Worm (Caenorhabditis elegans): ENCODE measurements around the gene srv-30.
A peak's percentile ranks its signal among the peaks of the same experiment; 100 is the strongest.

The srv-30 gene

DNA sequence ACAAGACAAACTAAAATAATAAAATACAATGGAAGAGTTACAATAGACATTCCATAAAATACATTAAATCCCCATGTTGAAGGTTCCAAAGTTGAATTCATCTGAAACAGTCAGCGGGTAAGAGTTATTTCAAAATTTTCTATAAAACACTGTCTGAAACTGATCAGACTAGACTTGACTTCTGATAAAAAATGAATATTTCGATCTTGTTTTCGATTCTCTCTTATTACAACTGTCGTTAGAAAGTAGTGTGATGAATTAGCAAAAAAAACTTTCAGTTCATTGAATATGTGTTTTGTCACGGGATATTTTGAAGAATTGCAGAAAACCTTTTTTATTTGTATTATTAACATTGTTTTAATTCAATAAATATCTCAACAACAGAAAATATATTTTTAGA, 32.5 kb upstream of the srv-30 start, which contains the start of gene srv-26:
Gene srv-26 (minus strand): TSS at position 101 of the 400 bp plus-strand sequence.
- no peak for TF ChIP-seq fkh-8 (tag; optimal IDR thresholded peaks at IDR 0.05)
- TF ChIP-seq skn-1 (tag; optimal IDR thresholded peaks at IDR 0.05), result no peak
- TF ChIP-seq efl-1 (optimal IDR thresholded peaks at IDR 0.05), result no peak
- peak in 1 of 2 experiments; percentile 48 for TF ChIP-seq efl-1 (GFP tag; optimal IDR thresholded peaks at IDR 0.05 in 1 of 2)
- no peak for TF ChIP-seq mab-9 (GFP tag; IDR thresholded peaks at IDR 0.05)

ce11 chrIV:6299523-6299922, 30.3 kb upstream of the srv-30 start:
- TF ChIP-seq lin-39 (tag; optimal IDR thresholded peaks at IDR 0.05) (no peak), lin-13 (GFP tag; optimal IDR thresholded peaks at IDR 0.05) (no peak), sptf-1 (tag; optimal IDR thresholded peaks at IDR 0.05) (no peak), pax-3 (tag; optimal IDR thresholded peaks at IDR 0.05) (no peak), xbp-1 (tag; optimal IDR thresholded peaks at IDR 0.05) (no peak), isw-1 (GFP tag; IDR thresholded peaks at IDR 0.05) (no peak), ces-1 (GFP tag; optimal IDR thresholded peaks at IDR 0.05) (no peak), ama-1 (optimal IDR thresholded peaks at IDR 0.05) (no peak), lin-35 (GFP tag; optimal IDR thresholded peaks at IDR 0.05) (no peak), lir-3 (tag; optimal IDR thresholded peaks at IDR 0.05; ENCODE audit: poor library complexity) (no peak), lin-15B (tag; optimal IDR thresholded peaks at IDR 0.05) (no peak), grh-1 (GFP tag; IDR thresholded peaks at IDR 0.05) (no peak), fos-1 (tag; optimal IDR thresholded peaks at IDR 0.05) (no peak), zip-4 (GFP tag; optimal IDR thresholded peaks at IDR 0.05) (no peak), swsn-7 (tag; optimal IDR thresholded peaks at IDR 0.05) (no peak), ceh-8 (GFP tag; optimal IDR thresholded peaks at IDR 0.05) (no peak), Y116A8C.19 (tag; optimal IDR thresholded peaks at IDR 0.05; ENCODE audit: borderline replicate concordance) (no peak), nhr-28 (tag; optimal IDR thresholded peaks at IDR 0.05) (no peak), nhr-90 (tag; optimal IDR thresholded peaks at IDR 0.05; ENCODE audit: poor library complexity) (no peak)

DNA sequence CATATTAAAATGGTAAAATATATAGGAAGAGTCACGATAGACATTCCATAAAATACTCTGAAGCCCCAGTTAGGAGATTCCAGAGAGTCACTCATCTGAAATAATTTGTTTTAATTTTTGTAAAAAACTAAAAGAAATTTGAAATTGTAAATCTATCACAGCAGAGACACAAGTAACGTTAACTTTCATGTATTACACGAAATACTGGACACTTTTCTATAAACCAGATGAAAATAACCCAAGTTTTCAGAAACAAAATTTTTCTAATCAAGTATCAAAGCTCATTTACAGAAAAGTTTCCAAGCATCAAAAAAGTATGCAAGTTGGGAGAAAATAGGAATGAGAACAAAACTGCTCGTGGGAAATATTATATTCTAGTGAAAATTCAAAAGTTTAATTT, 29.0 kb upstream of the srv-30 start, which contains the start of gene srv-27:
Gene srv-27 (minus strand): TSS at position 101 of the 400 bp plus-strand sequence.
- no peak for TF ChIP-seq vab-15 (tag; optimal IDR thresholded peaks at IDR 0.05)
- no peak for TF ChIP-seq mef-2 (tag; optimal IDR thresholded peaks at IDR 0.05)
- TF ChIP-seq C34B4.2 (tag; optimal IDR thresholded peaks at IDR 0.05), result no peak
- TF ChIP-seq fkh-8 (tag; optimal IDR thresholded peaks at IDR 0.05), result peak; percentile 16
- no peak for TF ChIP-seq lsy-2 (tag; optimal IDR thresholded peaks at IDR 0.05)

ce11 chrIV:6294081-6294480, 24.8 kb upstream of the srv-30 start, which contains the start of gene hil-2:
hil-2 (plus strand) TSS chrIV:6294240.
- TF ChIP-seq skn-1 (tag; optimal IDR thresholded peaks at IDR 0.05), result no peak
- no peak for TF ChIP-seq ceh-8 (GFP tag; optimal IDR thresholded peaks at IDR 0.05)
- TF ChIP-seq swsn-7 (tag; optimal IDR thresholded peaks at IDR 0.05), result peak; percentile 40
- peak in 1 of 2 experiments; percentile 23 for TF ChIP-seq efl-1 (optimal IDR thresholded peaks at IDR 0.05)
- no peak for TF ChIP-seq efl-1 (GFP tag; optimal IDR thresholded peaks at IDR 0.05 in 1 of 2)
- TF ChIP-seq grh-1 (GFP tag; IDR thresholded peaks at IDR 0.05), result 0 out of 2 replicates have a peak, but pooled peaks have one; percentile 31
- TF ChIP-seq unc-62 (GFP tag; optimal IDR thresholded peaks at IDR 0.05), result no peak
- TF ChIP-seq dpl-1 (GFP tag; optimal IDR thresholded peaks at IDR 0.05), result peak in 1 of 3 experiments; percentile 13
- TF ChIP-seq mab-9 (GFP tag; IDR thresholded peaks at IDR 0.05), result no peak
- TF ChIP-seq nhr-71 (tag; optimal IDR thresholded peaks at IDR 0.05), result peak; percentile 17
- TF ChIP-seq nhr-47 (tag; optimal IDR thresholded peaks at IDR 0.05), result peak; percentile 23
- peak in 1 of 3 experiments; percentile 44 for TF ChIP-seq ceh-82 (tag; optimal IDR thresholded peaks at IDR 0.05)
- TF ChIP-seq ama-1 (optimal IDR thresholded peaks at IDR 0.05), result no peak
- TF ChIP-seq C16A3.4 (tag; optimal IDR thresholded peaks at IDR 0.05), result peak; percentile 4
- TF ChIP-seq sox-4 (tag; optimal IDR thresholded peaks at IDR 0.05), result no peak
- TF ChIP-seq blmp-1 (tag; optimal IDR thresholded peaks at IDR 0.05), result no peak
- no peak for TF ChIP-seq nhr-11 (tag; optimal IDR thresholded peaks at IDR 0.05)
- peak; percentile 23 for TF ChIP-seq unc-86 (tag; optimal IDR thresholded peaks at IDR 0.05)
- no peak for TF ChIP-seq pag-3 (tag; optimal IDR thresholded peaks at IDR 0.05; ENCODE audit: borderline replicate concordance, insufficient read depth)
- TF ChIP-seq ztf-11 (tag; optimal IDR thresholded peaks at IDR 0.05), result peak in 1 of 2 experiments; percentile 4
- TF ChIP-seq dsc-1 (tag; optimal IDR thresholded peaks at IDR 0.05), result no peak

All from whole organism, L1 larva.